Worm (Caenorhabditis elegans) whole organism, L4/young adult: ENCODE results near the gene F26A1.19.

Source experiments
- W03F9.2 ChIP-seq: fragments of 150-350 bp; optimal IDR thresholded peaks from 2 replicates; lab custom pipeline; 2014; ENCODE audit warnings: missing biosample characterization, missing genetic modification characterization
- dao-5 ChIP-seq: sonication (generic microtip); optimal IDR thresholded peaks from 2 replicates; lab custom pipeline; 2016; ENCODE audit warnings: missing genotype, missing genetic modification characterization, moderate library complexity, missing compliant biosample characterization
- him-1 ChIP-seq: sonication (generic microtip); optimal IDR thresholded peaks from 2 replicates; lab custom pipeline; 2016; ENCODE audit warnings: missing genotype, missing genetic modification reagents, missing genetic modification characterization, missing compliant biosample characterization

Gene F26A1.19

DNA sequence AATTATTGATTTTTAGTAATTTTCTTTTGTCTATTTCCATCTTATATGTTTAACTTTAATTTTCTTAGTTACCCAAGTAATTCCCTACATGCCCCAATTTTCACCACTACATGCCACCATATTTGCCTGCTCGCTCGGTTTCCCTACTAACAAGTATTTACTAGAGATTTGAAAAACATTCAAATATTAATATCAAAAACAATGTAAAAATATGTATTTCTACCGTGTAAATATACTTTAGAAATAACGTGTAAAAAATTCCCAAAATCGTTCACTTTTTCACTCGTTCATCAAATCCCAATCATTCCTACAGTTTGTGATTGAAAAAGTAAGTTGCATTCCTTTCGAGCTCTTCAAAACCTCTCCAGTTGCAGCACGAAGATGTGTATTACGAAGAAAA lies 10.9 kb upstream of the F26A1.19 start, which contains the start of gene F26A1.3:
Gene F26A1.3, plus strand, starts transcription at position 301 of the 400 bp plus-strand sequence.
- TF ChIP-seq W03F9.2 (tag; lab: Kevin White, UChicago) (no peak), him-1 (tag; lab: Kevin White, UChicago) (no peak), dao-5 (no peak)

DNA sequence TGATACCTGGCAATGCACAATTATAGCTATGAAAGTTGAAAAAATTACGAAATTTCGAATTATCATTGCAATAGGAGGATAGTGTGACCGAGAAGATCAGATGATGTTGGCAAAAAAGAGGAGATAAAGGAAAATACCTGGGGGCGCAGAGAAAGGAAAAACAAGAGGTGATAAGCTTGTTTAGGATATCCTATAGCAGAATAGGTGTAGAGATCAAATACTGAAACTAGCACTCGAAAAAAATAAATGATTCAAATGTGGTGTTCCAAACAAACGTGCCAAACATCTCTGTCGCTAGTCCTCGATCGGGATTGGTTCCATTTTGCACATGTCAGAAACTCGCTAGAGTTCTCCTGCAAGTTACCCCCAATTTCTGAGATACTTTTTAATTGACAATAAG lies 8.1 kb upstream of the F26A1.19 start, which contains the start of gene F26A1.9:
Gene F26A1.9, minus strand, starts transcription at position 101 of the 400 bp plus-strand sequence.
- TF ChIP-seq him-1 (tag; lab: Kevin White, UChicago), result no peak
- no peak for TF ChIP-seq dao-5
- TF ChIP-seq W03F9.2 (tag; lab: Kevin White, UChicago), result no peak

DNA sequence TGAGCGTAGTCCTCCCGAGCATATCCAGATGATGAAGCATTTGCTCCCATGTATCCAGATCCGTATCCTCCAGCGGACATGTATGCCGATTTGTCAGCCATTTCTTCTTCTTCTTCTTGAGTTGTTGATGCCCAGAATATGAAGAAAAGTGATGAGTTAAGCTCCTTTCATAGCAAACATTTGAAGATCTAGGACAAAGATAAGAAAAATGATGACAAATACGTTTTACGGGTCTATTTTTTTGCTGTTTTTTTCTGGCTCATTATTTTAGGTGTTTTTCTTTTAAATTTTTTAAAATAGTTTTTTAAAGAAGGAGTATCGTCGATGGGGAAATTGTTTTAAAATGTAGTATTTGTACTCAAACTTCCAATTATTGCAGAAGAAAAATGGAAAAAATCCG lies 7.3 kb upstream of the F26A1.19 start, which contains the start of gene nspd-9:
Gene nspd-9, minus strand, starts transcription at position 101 of the 400 bp plus-strand sequence.
- no peak for TF ChIP-seq dao-5
- no peak for TF ChIP-seq W03F9.2 (tag; lab: Kevin White, UChicago)
- no peak for TF ChIP-seq him-1 (tag; lab: Kevin White, UChicago)

DNA sequence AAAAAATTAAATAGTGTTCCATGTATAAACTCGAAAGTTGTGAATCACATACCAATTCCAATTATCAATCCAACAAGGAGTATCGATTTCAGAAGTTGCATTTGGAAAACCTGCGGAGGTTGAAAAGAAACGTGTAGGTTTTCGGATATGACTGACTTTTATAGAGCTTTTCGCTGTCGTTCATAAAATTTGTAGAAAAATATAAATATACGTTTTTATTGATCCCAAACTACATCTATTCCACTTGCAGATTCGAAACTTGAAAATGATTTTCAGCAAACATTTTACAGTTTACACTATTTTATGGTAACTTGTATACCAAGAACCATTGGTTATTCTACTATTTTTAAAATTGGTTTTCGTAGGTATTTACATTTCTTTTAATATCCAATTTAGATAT lies 4.6 kb downstream of the F26A1.19 start, which contains the start of gene clec-156:
Gene clec-156, minus strand, starts transcription at position 101 of the 400 bp plus-strand sequence.
- TF ChIP-seq dao-5, result no peak
- no peak for TF ChIP-seq him-1 (tag; lab: Kevin White, UChicago)
- no peak for TF ChIP-seq W03F9.2 (tag; lab: Kevin White, UChicago)

DNA sequence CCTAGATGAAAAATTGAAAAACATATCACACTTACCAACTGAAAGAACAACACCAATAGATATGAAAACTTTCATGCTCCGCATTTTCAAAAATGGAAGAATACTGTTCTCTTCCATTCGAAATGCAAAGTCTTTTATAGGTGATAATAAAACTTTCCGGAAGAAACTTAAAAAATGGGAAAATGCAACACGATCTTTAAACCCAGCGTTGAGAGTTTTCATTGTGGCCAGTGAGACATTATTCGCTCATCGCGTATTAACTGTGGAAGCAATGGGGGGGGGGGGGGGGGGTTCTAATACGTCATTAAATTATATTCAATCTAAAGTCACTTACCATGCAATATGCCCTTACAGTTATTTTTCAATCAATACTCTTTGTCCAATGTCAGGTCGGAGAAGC lies 6.8 kb downstream of the F26A1.19 start, which contains the start of the genes clec-157 and fkh-5:
Gene clec-157, minus strand, starts transcription at position 101 of the 400 bp plus-strand sequence.
Gene fkh-5, plus strand, starts transcription at position 336 of the 400 bp plus-strand sequence.
- TF ChIP-seq W03F9.2 (tag; lab: Kevin White, UChicago), result no peak
- TF ChIP-seq dao-5, result no peak
- no peak for TF ChIP-seq him-1 (tag; lab: Kevin White, UChicago)

DNA sequence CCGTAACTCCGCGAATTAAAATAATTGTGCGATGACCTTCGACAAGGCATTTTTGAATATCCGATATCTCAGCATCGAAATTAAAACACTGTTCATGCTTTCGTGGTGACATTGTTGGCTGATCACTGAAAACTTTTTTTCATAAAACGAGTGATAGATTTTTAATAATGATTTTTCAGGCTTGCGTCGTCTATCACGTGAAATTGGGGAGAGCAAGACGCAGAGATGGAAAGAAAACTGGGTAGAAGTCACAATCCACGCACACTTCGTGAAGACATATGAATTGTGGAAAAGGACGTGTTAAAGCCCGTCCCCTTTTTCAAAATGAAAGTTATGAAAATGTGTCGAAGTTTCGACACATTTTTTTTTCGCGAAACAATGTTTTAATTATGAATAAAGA lies 12.2 kb downstream of the F26A1.19 start, which contains the start of gene nonu-1:
Gene nonu-1, minus strand, starts transcription at position 169 of the 400 bp plus-strand sequence.
- TF ChIP-seq W03F9.2 (tag; lab: Kevin White, UChicago), result no peak
- no peak for TF ChIP-seq him-1 (tag; lab: Kevin White, UChicago)
- TF ChIP-seq dao-5, result no peak

DNA sequence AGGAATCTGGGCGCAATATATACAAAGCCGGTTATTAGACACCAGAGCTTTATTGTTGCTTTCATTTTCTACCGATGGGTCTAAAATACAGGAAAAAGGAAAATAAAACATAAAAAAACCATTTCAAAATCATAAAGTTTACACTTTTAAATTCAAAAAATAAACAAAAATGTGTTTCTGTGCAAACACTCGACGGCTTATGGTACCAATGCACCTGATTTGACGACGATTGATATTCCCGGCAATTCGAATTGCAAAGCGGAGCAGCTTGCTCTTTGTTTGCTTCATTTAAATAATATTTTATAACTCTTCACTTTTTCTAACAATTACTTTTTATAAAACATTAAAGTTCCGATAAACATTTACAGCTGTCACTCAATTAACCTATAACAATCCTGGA lies 12.6 kb downstream of the F26A1.19 start, which contains the start of gene F26A1.1:
Gene F26A1.1, plus strand, starts transcription at position 369 of the 400 bp plus-strand sequence.
- TF ChIP-seq W03F9.2 (tag; lab: Kevin White, UChicago) (peak; percentile 73), dao-5 (no peak)

DNA sequence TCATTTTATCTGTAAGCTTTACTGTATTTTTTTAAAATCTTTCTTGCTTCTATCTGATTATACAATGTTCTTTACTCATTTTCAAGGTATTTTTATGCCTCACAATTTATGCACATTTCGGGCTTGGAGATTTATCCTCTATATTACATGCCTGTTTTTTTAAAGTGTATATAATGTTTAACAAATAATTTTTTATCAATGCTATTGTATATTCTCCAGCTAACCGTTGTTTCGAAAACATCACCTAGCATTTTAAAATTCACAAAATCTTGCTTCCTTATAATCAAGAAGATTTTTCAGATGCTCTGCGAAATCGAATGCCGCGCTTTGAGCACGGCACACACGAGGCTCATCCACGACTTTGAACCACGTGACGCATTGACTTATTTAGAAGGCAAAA lies 14.5 kb downstream of the F26A1.19 start, which contains the start of gene ced-4:
Gene ced-4, plus strand, starts transcription at position 301 of the 400 bp plus-strand sequence.
- no peak for TF ChIP-seq W03F9.2 (tag; lab: Kevin White, UChicago)
- TF ChIP-seq dao-5, result no peak
- TF ChIP-seq him-1 (tag; lab: Kevin White, UChicago), result no peak

DNA sequence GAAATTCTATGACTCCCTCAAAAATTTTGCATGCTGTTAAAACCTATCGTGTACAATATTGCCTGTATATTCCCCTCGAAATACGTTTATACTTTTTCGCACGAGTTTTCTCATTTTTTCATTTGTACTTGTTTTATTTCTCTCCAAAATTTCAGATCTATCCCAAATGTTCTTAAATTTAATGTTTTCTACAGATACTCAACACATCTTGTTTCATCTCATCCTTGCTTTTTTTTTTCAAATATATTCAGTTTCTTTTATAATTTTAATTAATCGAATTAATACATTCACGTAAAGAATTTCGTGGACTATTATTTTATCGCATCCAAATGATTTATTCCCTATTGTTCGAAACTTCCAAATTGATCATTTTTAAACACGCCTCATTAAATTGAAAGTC lies 17.4 kb downstream of the F26A1.19 start, which contains the start of gene C35D10.8:
Gene C35D10.8, plus strand, starts transcription at position 301 of the 400 bp plus-strand sequence.
- no peak for TF ChIP-seq W03F9.2 (tag; lab: Kevin White, UChicago)
- TF ChIP-seq dao-5, result no peak
- no peak for TF ChIP-seq him-1 (tag; lab: Kevin White, UChicago)

DNA sequence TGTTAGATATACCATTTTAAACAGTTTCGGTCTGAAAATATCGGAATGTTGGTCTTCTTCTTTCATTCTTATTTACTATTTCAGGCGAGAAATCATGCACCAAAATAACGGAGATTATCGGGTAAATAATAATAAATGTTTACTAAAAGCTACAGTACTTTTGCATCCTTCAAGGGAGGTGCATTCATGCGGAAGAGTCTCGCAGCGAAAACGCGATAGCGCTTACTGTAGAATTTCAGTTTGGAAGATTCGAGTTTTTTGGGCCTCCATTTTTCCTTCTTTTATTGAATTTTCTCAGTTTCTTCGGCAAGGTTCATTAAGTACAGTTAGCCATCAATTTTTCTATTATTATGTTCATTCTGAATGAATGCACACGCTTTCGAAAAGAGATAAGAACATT lies 18.6 kb downstream of the F26A1.19 start, which contains the start of gene C35D10.7:
Gene C35D10.7, plus strand, starts transcription at position 85 of the 400 bp plus-strand sequence.
- TF ChIP-seq dao-5 (no peak), him-1 (tag; lab: Kevin White, UChicago) (no peak), W03F9.2 (tag; lab: Kevin White, UChicago) (no peak)

DNA sequence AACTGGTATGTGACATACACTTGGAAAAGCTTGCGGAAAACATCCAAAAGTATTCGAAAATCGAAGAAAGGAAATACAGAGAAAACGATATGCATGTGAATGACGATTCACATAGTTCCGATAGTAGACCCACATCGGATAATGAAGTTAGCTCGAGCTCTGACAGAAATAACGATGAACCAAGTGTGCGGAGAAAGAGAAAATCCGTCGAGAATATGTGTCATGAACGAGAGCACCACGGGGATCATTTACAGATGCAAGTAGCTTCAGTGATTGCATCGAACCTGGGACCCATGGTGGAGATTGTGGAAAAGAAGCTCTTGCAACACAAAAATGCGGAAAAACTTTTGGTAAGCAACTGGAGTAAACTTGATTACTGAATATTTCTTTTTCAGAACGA lies 19.5 kb downstream of the F26A1.19 start:
- TF ChIP-seq W03F9.2 (tag; lab: Kevin White, UChicago) (no peak), dao-5 (no peak), him-1 (tag; lab: Kevin White, UChicago) (no peak)

DNA sequence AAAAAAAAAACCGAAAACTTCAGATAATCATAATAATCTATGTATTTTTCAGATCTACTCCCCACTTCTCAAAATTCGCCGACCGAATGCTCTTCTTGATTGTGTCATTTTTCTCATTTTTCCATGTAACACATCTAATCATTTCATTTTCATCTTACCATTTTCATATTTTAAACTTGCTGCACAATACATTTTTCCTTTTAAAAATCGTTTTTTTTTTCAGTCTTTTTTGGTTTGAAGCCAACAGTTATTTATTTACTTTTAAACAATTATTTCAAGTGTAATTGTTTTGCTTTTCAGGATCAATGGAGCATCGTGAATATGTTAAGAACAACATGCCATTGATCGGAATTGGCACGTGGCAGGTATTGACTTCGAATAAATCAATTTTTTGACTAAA lies 21.5 kb downstream of the F26A1.19 start, which contains the start of gene C35D10.6:
Gene C35D10.6, plus strand, starts transcription at position 301 of the 400 bp plus-strand sequence.
- TF ChIP-seq him-1 (tag; lab: Kevin White, UChicago), result no peak
- TF ChIP-seq dao-5, result no peak
- no peak for TF ChIP-seq W03F9.2 (tag; lab: Kevin White, UChicago)

DNA sequence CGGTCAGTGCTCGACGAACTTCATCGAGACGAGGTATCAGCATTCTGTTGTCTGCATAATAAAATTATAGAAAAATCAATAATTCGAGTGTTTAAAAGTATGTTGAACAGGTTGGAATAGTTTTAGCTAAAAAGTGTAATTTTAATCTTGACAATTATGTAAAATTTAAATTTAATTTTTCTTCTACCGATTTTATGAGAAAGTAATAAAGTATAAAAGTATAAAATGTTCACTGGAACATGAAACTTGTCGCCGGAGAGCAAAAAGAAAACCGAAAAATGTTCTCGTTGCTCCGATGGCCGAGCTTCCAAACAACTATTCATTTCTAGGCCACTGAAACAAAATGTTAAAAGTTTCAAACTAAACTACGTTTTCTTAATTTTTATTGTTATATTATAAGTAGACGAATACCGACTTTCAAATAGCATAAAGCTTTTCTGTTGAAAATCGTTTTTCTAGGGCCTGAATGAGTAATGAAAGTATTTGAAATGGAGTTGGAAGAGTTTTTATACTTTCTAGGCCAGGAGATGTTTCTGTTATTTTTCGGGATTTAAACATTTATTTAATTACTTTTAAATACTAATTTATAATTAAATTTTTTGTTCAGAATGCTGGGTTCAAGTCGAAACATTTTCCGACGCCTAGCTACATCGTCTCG lies 24.3 kb downstream of the F26A1.19 start, which contains the start of the genes C35D10.10 and C35D10.5:
Gene C35D10.10, minus strand, starts transcription at position 51 of the 658 bp plus-strand sequence.
Gene C35D10.5, plus strand, starts transcription at position 608 of the 658 bp plus-strand sequence.
- TF ChIP-seq him-1 (tag; lab: Kevin White, UChicago), result no peak
- TF ChIP-seq dao-5, result no peak
- no peak for TF ChIP-seq W03F9.2 (tag; lab: Kevin White, UChicago)

DNA sequence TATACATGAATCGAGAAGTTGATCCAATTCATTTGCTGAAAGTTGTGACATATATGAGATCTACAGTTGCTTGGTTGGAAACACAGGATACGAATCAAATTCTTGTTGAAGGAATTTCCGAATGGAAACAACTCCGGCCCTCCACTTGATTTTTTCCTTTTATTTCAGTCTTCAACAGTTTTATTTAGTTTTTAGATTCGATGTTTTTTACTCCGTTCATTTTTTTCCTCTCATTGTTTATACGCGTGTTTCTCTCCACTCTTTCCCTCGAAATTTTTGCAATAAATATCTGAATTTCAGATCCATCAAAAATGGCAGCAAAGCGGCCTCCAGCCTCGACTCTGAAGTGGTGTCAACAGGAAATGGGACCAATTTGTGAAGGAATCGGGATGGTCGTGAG lies 25.6 kb downstream of the F26A1.19 start, which contains the start of gene coq-8:
Gene coq-8, plus strand, starts transcription at position 301 of the 400 bp plus-strand sequence.
- TF ChIP-seq W03F9.2 (tag; lab: Kevin White, UChicago) (no peak), him-1 (tag; lab: Kevin White, UChicago) (no peak), dao-5 (no peak)
